Fruit fly (Drosophila melanogaster): ENCODE results near the gene CG32240.
A peak's percentile ranks its signal among the peaks of the same experiment; 100 is the strongest.

DNA sequence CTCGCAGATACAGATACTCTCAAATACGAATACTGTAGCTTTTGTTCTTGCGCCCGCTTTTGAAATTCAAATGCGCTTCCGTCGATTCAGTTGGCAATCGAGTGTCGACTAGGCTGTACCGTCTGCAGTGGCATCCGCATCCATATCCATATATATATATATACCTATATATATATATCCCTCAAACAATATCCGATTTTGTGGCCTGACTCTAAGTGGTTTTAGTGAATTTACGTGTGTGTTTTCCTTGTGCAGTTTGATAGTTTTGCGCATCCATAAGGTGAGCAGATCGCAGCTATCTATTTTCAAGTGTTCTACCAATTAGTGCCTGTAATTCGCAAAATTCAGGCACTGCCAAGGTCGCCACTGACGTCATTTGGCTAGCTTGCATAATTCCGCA, 33.1 kb upstream of the CG32240 start:
- TF ChIP-seq CrebA (GFP tag; optimal IDR thresholded peaks at IDR 0.05; ENCODE audit: borderline replicate concordance) (no peak), h (GFP tag; optimal IDR thresholded peaks at IDR 0.05) (no peak), Sp1 (GFP tag; optimal IDR thresholded peaks at IDR 0.05) (peak; percentile 6), HLH106 (tag; optimal IDR thresholded peaks at IDR 0.05) (no peak), sage (GFP tag; optimal IDR thresholded peaks at IDR 0.05) (no peak), fru (GFP tag; optimal IDR thresholded peaks at IDR 0.05) (no peak), dl (GFP tag; optimal IDR thresholded peaks at IDR 0.05; ENCODE audit: insufficient read depth in 1 of 2, partially characterized antibody in 2 of 2) (no peak), Dfd (GFP tag; optimal IDR thresholded peaks at IDR 0.05) (no peak), pan (optimal IDR thresholded peaks at IDR 0.05) (no peak)
